Worm (Caenorhabditis elegans): ENCODE data around the gene nhr-141.

DNA sequence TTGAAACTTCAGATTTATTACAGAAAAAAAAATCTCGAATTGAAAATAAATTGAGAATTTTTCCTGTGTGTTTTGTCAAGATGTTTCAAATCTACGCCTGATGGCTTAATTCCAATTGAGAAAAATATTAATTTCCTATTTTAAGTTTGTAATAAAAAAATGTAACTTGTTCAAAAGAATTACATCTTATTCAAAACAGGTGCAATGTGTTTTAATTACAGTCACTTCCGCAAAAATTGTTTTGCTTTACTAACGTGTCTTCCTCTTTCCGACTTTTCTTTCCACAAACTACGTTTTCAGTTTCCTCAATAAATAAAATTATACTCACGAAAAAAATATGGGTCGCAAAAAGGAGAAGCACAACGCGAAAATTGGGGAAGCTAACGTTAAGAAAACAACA is 6.5 kb upstream of the nhr-141 start, which contains the start of gene F25E5.16:
- TF ChIP-seq lin-15B (tag; optimal IDR thresholded peaks at IDR 0.05) (no peak), ZK546.5 (tag; optimal IDR thresholded peaks at IDR 0.05) (no peak), nhr-12 (tag; optimal IDR thresholded peaks at IDR 0.05) (no peak), fos-1 (tag; optimal IDR thresholded peaks at IDR 0.05) (no peak), unc-62 (GFP tag; optimal IDR thresholded peaks at IDR 0.05) (no peak)

All from whole organism, L3 larva.